Fruit fly (Drosophila melanogaster) whole organism, embryonic: ENCODE data around the gene Cerk.

Experiments
- BEAF-32 ChIP-seq: fragments of 200-800 bp; sonication (Bioruptor generic); optimal IDR thresholded peaks from 3 replicates; lab custom pipeline; 2017; ENCODE audit warnings: missing biosample characterization, missing genetic modification characterization, mild to moderate bottlenecking, moderate library complexity, missing genetic modification reagents
- CG10274 ChIP-seq: fragments of 200-800 bp; sonication (Bioruptor generic); optimal IDR thresholded peaks from 3 replicates; lab custom pipeline; 2017; ENCODE audit warnings: missing biosample characterization, mild to moderate bottlenecking, missing genetic modification characterization
- CG13624 ChIP-seq: fragments of 200-800 bp; sonication (Bioruptor generic); optimal IDR thresholded peaks from 2 replicates; lab custom pipeline; 2016; ENCODE audit warnings: missing biosample characterization, missing genetic modification characterization
- CG14710 ChIP-seq: fragments of 200-800 bp; sonication (Bioruptor generic); optimal IDR thresholded peaks from 3 replicates; lab custom pipeline; 2019; ENCODE audit warnings: missing biosample characterization, mild to moderate bottlenecking, missing genetic modification characterization, moderate library complexity
- CG1529 ChIP-seq: fragments of 200-800 bp; sonication (Bioruptor generic); optimal IDR thresholded peaks from 3 replicates; lab custom pipeline; 2018; ENCODE audit warnings: missing biosample characterization, missing genetic modification characterization
- CG15514 ChIP-seq: fragments of 200-800 bp; sonication (Bioruptor generic); optimal IDR thresholded peaks from 3 replicates; lab custom pipeline; 2017; ENCODE audit warnings: missing biosample characterization, missing genetic modification characterization, mild to moderate bottlenecking, moderate library complexity, missing genetic modification reagents
- CG16815 ChIP-seq: fragments of 200-800 bp; sonication (Bioruptor generic); optimal IDR thresholded peaks from 3 replicates; lab custom pipeline; 2017; ENCODE audit warnings: missing biosample characterization, mild to moderate bottlenecking, missing genetic modification characterization
- CG16863 ChIP-seq: fragments of 200-800 bp; sonication (Bioruptor generic); optimal IDR thresholded peaks from 3 replicates; lab custom pipeline; 2016; ENCODE audit warnings: missing biosample characterization, missing genetic modification characterization
- CG17328 ChIP-seq: fragments of 200-800 bp; sonication (Bioruptor generic); IDR thresholded peaks from 2 replicates; pipeline ENCODE4 v1.3.6; 2022; ENCODE audit warnings: missing biosample characterization, missing genetic modification characterization
- CG2129 ChIP-seq: fragments of 200-800 bp; sonication (Bioruptor generic); IDR thresholded peaks from 2 replicates; pipeline ENCODE4 v1.3.6; 2022; ENCODE audit warnings: missing biosample characterization, missing genetic modification characterization; ENCODE audit not compliant: partially characterized antibody
- CG34376 ChIP-seq: fragments of 200-800 bp; sonication (Bioruptor generic); optimal IDR thresholded peaks from 2 replicates; lab custom pipeline; 2018; ENCODE audit warnings: missing biosample characterization, mild to moderate bottlenecking, missing genetic modification characterization
- CG3847 ChIP-seq: fragments of 200-800 bp; sonication (Bioruptor generic); IDR thresholded peaks from 2 replicates; pipeline ENCODE4 v1.3.6; 2022; ENCODE audit warnings: missing biosample characterization, missing genetic modification characterization
- CG6175 ChIP-seq: fragments of 200-800 bp; sonication (Bioruptor generic); IDR thresholded peaks from 3 replicates; pipeline ENCODE4 v1.3.6; 2022; ENCODE audit warnings: missing biosample characterization, missing genetic modification characterization
- CG7271 ChIP-seq: fragments of 200-800 bp; sonication (Bioruptor generic); optimal IDR thresholded peaks from 2 replicates; lab custom pipeline; 2018; ENCODE audit warnings: missing biosample characterization, mild to moderate bottlenecking, missing genetic modification characterization, moderate library complexity
- CG7357 ChIP-seq: fragments of 200-800 bp; sonication (Bioruptor generic); IDR thresholded peaks from 3 replicates; pipeline ENCODE4 v1.3.6; 2022; ENCODE audit warnings: missing biosample characterization, missing genetic modification characterization
- CG7786 ChIP-seq: fragments of 200-800 bp; sonication (Bioruptor generic); optimal IDR thresholded peaks from 2 replicates; lab custom pipeline; 2016; ENCODE audit warnings: missing biosample characterization, missing genetic modification characterization
- CG8290 ChIP-seq, 3 experiments: fragments of 200-800 bp; sonication (Bioruptor generic); optimal IDR thresholded peaks; 2 replicates each; lab custom pipeline; 2016 to 2019; ENCODE audit warnings: missing biosample characterization in 3 of 3, missing genetic modification characterization in 3 of 3, mild to moderate bottlenecking in 2 of 3, moderate library complexity in 1 of 3
- D19A ChIP-seq: fragments of 200-800 bp; optimal IDR thresholded peaks from 3 replicates; lab custom pipeline; 2019; ENCODE audit warnings: missing biosample characterization, mild to moderate bottlenecking, missing genetic modification characterization, moderate library complexity
- Drgx ChIP-seq: fragments of 200-800 bp; sonication (Bioruptor generic); IDR thresholded peaks from 2 replicates; pipeline ENCODE4 v1.3.6; 2022; ENCODE audit warnings: missing biosample characterization, missing genetic modification characterization
- Ets97D ChIP-seq: fragments of 200-800 bp; sonication (Bioruptor generic); optimal IDR thresholded peaks from 3 replicates; lab custom pipeline; 2016; ENCODE audit warnings: missing biosample characterization, missing genetic modification characterization
- H2.0 ChIP-seq: fragments of 200-800 bp; sonication (Bioruptor generic); IDR thresholded peaks from 2 replicates; pipeline ENCODE4 v1.3.6; 2022; ENCODE audit warnings: missing biosample characterization, missing genetic modification characterization
- HLH4C ChIP-seq: fragments of 200-800 bp; sonication (Bioruptor generic); IDR thresholded peaks from 3 replicates; pipeline ENCODE4 v1.3.6; 2022; ENCODE audit warnings: missing biosample characterization, missing genetic modification characterization; ENCODE audit not compliant: partially characterized antibody
- Hmx ChIP-seq: fragments of 200-800 bp; sonication (Bioruptor generic); optimal IDR thresholded peaks from 2 replicates; lab custom pipeline; 2016; ENCODE audit warnings: missing biosample characterization, missing genetic modification characterization
- Hr3 ChIP-seq: fragments of 200-800 bp; sonication (Bioruptor generic); optimal IDR thresholded peaks from 3 replicates; lab custom pipeline; 2016; ENCODE audit warnings: missing biosample characterization, missing genetic modification characterization
- Kr ChIP-seq: fragments of 200-800 bp; sonication (Bioruptor generic); optimal IDR thresholded peaks from 2 replicates; lab custom pipeline; 2017; ENCODE audit warnings: missing biosample characterization, mild to moderate bottlenecking, missing genetic modification characterization
- MESR4 ChIP-seq: fragments of 200-800 bp; sonication (Bioruptor generic); optimal IDR thresholded peaks from 2 replicates; lab custom pipeline; 2018; ENCODE audit warnings: missing biosample characterization, mild to moderate bottlenecking, missing genetic modification characterization, moderate library complexity
- Poxn ChIP-seq: fragments of 200-800 bp; sonication (Bioruptor generic); IDR thresholded peaks from 2 replicates; pipeline ENCODE4 v1.3.6; 2022; ENCODE audit warnings: missing biosample characterization, missing genetic modification characterization
- Ravus ChIP-seq: fragments of 200-800 bp; sonication (Bioruptor generic); IDR thresholded peaks from 2 replicates; pipeline ENCODE4 v1.3.6; 2022; ENCODE audit warnings: missing biosample characterization, missing genetic modification characterization
- Sin3A ChIP-seq: fragments of >200 bp; optimal IDR thresholded peaks from 2 replicates; lab custom pipeline; 2018
- Xbp1 ChIP-seq: fragments of 200-800 bp; sonication (Bioruptor generic); optimal IDR thresholded peaks from 3 replicates; lab custom pipeline; 2016; ENCODE audit warnings: missing biosample characterization, mild to moderate bottlenecking, missing genetic modification characterization
- abd-A ChIP-seq: fragments of 200-800 bp; sonication (Bioruptor generic); optimal IDR thresholded peaks from 3 replicates; lab custom pipeline; 2019; ENCODE audit warnings: missing biosample characterization, mild to moderate bottlenecking, missing genetic modification characterization, moderate library complexity
- amos ChIP-seq: fragments of 200-800 bp; sonication (Bioruptor generic); IDR thresholded peaks from 2 replicates; pipeline ENCODE4 v1.3.6; 2022; ENCODE audit warnings: missing biosample characterization, missing genetic modification characterization; ENCODE audit not compliant: partially characterized antibody
- cato ChIP-seq: fragments of 200-800 bp; sonication (Bioruptor generic); optimal IDR thresholded peaks from 2 replicates; lab custom pipeline; 2016; ENCODE audit warnings: missing biosample characterization, missing genetic modification characterization, borderline replicate concordance
- chn ChIP-seq: fragments of 200-800 bp; sonication (Bioruptor generic); optimal IDR thresholded peaks from 2 replicates; lab custom pipeline; 2016; ENCODE audit warnings: missing biosample characterization, missing genetic modification characterization
- dimm ChIP-seq: fragments of 200-800 bp; sonication (Bioruptor generic); IDR thresholded peaks from 2 replicates; pipeline ENCODE4 v1.3.6; 2022; ENCODE audit warnings: missing biosample characterization, missing genetic modification characterization
- ewg ChIP-seq: fragments of 200-800 bp; sonication (Bioruptor generic); optimal IDR thresholded peaks from 3 replicates; lab custom pipeline; 2017; ENCODE audit warnings: mild to moderate bottlenecking, missing biosample characterization, missing genetic modification reagents, missing genetic modification characterization
- exex ChIP-seq: fragments of 200-800 bp; sonication (Bioruptor generic); optimal IDR thresholded peaks from 4 replicates; lab custom pipeline; 2018; ENCODE audit warnings: missing biosample characterization, mild to moderate bottlenecking, missing genetic modification characterization, moderate library complexity
- grau ChIP-seq: fragments of 200-800 bp; optimal IDR thresholded peaks from 3 replicates; lab custom pipeline; 2019; ENCODE audit warnings: missing biosample characterization, mild to moderate bottlenecking, missing genetic modification characterization, moderate library complexity
- kay ChIP-seq: fragments of 200-800 bp; sonication (Bioruptor generic); optimal IDR thresholded peaks from 2 replicates; lab custom pipeline; 2016; ENCODE audit warnings: missing biosample characterization, missing genetic modification characterization
- lab ChIP-seq: fragments of 200-800 bp; sonication (Bioruptor generic); optimal IDR thresholded peaks from 3 replicates; lab custom pipeline; 2017; ENCODE audit warnings: missing biosample characterization, missing genetic modification characterization, mild to moderate bottlenecking, moderate library complexity, missing genetic modification reagents
- lmd ChIP-seq: fragments of 200-800 bp; sonication (Bioruptor generic); IDR thresholded peaks from 2 replicates; pipeline ENCODE4 v1.3.6; 2022; ENCODE audit warnings: missing biosample characterization, missing genetic modification characterization
- org-1 ChIP-seq: fragments of 200-800 bp; sonication (Bioruptor generic); optimal IDR thresholded peaks from 2 replicates; lab custom pipeline; 2017; ENCODE audit warnings: missing biosample characterization, missing genetic modification characterization
- pfk ChIP-seq: fragments of 200-800 bp; sonication (Bioruptor generic); optimal IDR thresholded peaks from 2 replicates; lab custom pipeline; 2018; ENCODE audit warnings: missing biosample characterization, mild to moderate bottlenecking, missing genetic modification characterization, moderate library complexity
- psq ChIP-seq: fragments of 200-800 bp; sonication (Bioruptor generic); optimal IDR thresholded peaks from 2 replicates; lab custom pipeline; 2017; ENCODE audit warnings: missing biosample characterization, missing genetic modification characterization
- rib ChIP-seq: fragments of 200-800 bp; sonication (Bioruptor generic); IDR thresholded peaks from 2 replicates; pipeline ENCODE4 v1.3.6; 2022; ENCODE audit warnings: missing biosample characterization, missing genetic modification characterization
- scrt ChIP-seq: fragments of 200-800 bp; sonication (Bioruptor generic); optimal IDR thresholded peaks from 2 replicates; lab custom pipeline; 2018; ENCODE audit warnings: missing biosample characterization, mild to moderate bottlenecking, missing genetic modification characterization, moderate library complexity
- sens-2 ChIP-seq: fragments of 200-800 bp; sonication (Bioruptor generic); IDR thresholded peaks from 2 replicates; pipeline ENCODE4 v1.3.6; 2022; ENCODE audit warnings: missing biosample characterization, missing genetic modification characterization
- slbo ChIP-seq: fragments of 200-800 bp; sonication (Bioruptor generic); IDR thresholded peaks from 2 replicates; pipeline ENCODE4 v1.3.6; 2022; ENCODE audit warnings: missing biosample characterization, missing genetic modification characterization
- slou ChIP-seq: fragments of 200-800 bp; sonication (Bioruptor generic); optimal IDR thresholded peaks from 3 replicates; lab custom pipeline; 2016; ENCODE audit warnings: missing biosample characterization, missing genetic modification characterization
- stwl ChIP-seq: fragments of 200-800 bp; sonication (Bioruptor generic); optimal IDR thresholded peaks from 3 replicates; lab custom pipeline; 2018; ENCODE audit warnings: missing biosample characterization, mild to moderate bottlenecking, missing genetic modification characterization, moderate library complexity
- tap ChIP-seq: fragments of 200-800 bp; optimal IDR thresholded peaks from 3 replicates; lab custom pipeline; 2019; ENCODE audit warnings: missing biosample characterization, mild to moderate bottlenecking, missing genetic modification characterization, moderate library complexity

Cerk gene

dm6 chr3R:5374720-5375119 is 6.6 kb upstream of the Cerk start, which contains the start of the genes hd and CG14667 (continued):
- no peak for TF ChIP-seq abd-A
- no peak for TF ChIP-seq Xbp1 (GFP tag; lab: Kevin White, UChicago)
- TF ChIP-seq CG7786 (GFP tag; lab: Kevin White, UChicago), result no peak
- TF ChIP-seq CG16863 (GFP tag; lab: Kevin White, UChicago), result no peak
- no peak for TF ChIP-seq CG1529 (GFP tag; lab: Kevin White, UChicago)
- peak; percentile 33 for TF ChIP-seq Sin3A (lab: Kevin White, UChicago)
- no peak for TF ChIP-seq grau (tag; lab: Kevin White, UChicago)
- peak; percentile 58 for TF ChIP-seq stwl
- TF ChIP-seq dimm (GFP tag; lab: Robert Waterston, UW), result no peak
- no peak for TF ChIP-seq scrt (GFP tag; lab: Kevin White, UChicago)
- TF ChIP-seq lmd (GFP tag; lab: Robert Waterston, UW), result no peak
- peak; percentile 77 for TF ChIP-seq BEAF-32
- no peak for TF ChIP-seq CG16815 (GFP tag; lab: Kevin White, UChicago)
- TF ChIP-seq rib (GFP tag; lab: Robert Waterston, UW), result no peak
- TF ChIP-seq Ravus (GFP tag; lab: Robert Waterston, UW), result no peak
- no peak for TF ChIP-seq cato (GFP tag; lab: Kevin White, UChicago)
- TF ChIP-seq Hr3 (GFP tag; lab: Kevin White, UChicago), result no peak
- no peak for TF ChIP-seq ewg (GFP tag; lab: Kevin White, UChicago)
- no peak for TF ChIP-seq Drgx (GFP tag; lab: Robert Waterston, UW)
- TF ChIP-seq CG2129, result peak; percentile 24; the same call in 1 of the 2 replicates
- no peak for TF ChIP-seq pfk (GFP tag; lab: Kevin White, UChicago)
- no peak for TF ChIP-seq slou (GFP tag; lab: Kevin White, UChicago)
- TF ChIP-seq tap (tag; lab: Kevin White, UChicago), result no peak
- no peak for TF ChIP-seq sens-2 (GFP tag; lab: Robert Waterston, UW)
- no peak for TF ChIP-seq slbo
- TF ChIP-seq lab (GFP tag; lab: Kevin White, UChicago), result no peak
- TF ChIP-seq Hmx, result no peak
- peak; percentile 22; the same call in 1 of the 2 replicates for TF ChIP-seq CG3847 (GFP tag; lab: Robert Waterston, UW)
- TF ChIP-seq CG14710 (tag; lab: Kevin White, UChicago), result peak; percentile 46
- no peak for TF ChIP-seq CG7357 (GFP tag; lab: Robert Waterston, UW)
- TF ChIP-seq Poxn (GFP tag; lab: Robert Waterston, UW), result no peak
- TF ChIP-seq H2.0 (GFP tag; lab: Robert Waterston, UW), result no peak
- peak; percentile 23 for TF ChIP-seq Ets97D
- TF ChIP-seq psq (GFP tag; lab: Kevin White, UChicago), result no peak
- TF ChIP-seq CG7271 (tag; lab: Kevin White, UChicago), result no peak
- no peak for TF ChIP-seq CG6175 (GFP tag; lab: Robert Waterston, UW)
- TF ChIP-seq CG17328 (GFP tag; lab: Robert Waterston, UW), result no peak
- TF ChIP-seq HLH4C, result peak; percentile 60
- TF ChIP-seq chn (GFP tag; lab: Kevin White, UChicago), result no peak
- peak; percentile 21 for TF ChIP-seq CG13624 (GFP tag; lab: Kevin White, UChicago)
- TF ChIP-seq exex (tag; lab: Kevin White, UChicago), result peak; percentile 30
- no peak for TF ChIP-seq org-1 (GFP tag; lab: Kevin White, UChicago)
- no peak for TF ChIP-seq Kr (GFP tag; lab: Kevin White, UChicago)
- TF ChIP-seq CG15514, result peak; percentile 66
- TF ChIP-seq CG8290 (GFP tag; optimal IDR thresholded peaks at IDR 0.05; lab: Kevin White, UChicago), result no peak
- TF ChIP-seq CG8290 (tag; optimal IDR thresholded peaks at IDR 0.05; lab: Kevin White, UChicago), result no peak
- no peak for TF ChIP-seq D19A (tag; lab: Kevin White, UChicago)
- no peak for TF ChIP-seq CG10274 (GFP tag; lab: Kevin White, UChicago)
- no peak for TF ChIP-seq MESR4 (GFP tag; lab: Kevin White, UChicago)
- TF ChIP-seq CG34376 (GFP tag; lab: Kevin White, UChicago), result no peak
- TF ChIP-seq kay (GFP tag; lab: Kevin White, UChicago), result no peak
- peak; percentile 57 for TF ChIP-seq amos
